Fruit fly (Drosophila melanogaster): Measurements from ENCODE around the gene Ppm1.

Gene Ppm1

dm6 chr3L:552950-553349, 28.2 kb upstream of the Ppm1 start (continued):
- TF ChIP-seq CG8119 (GFP tag; IDR thresholded peaks at IDR 0.05) (peak; percentile 78; the same call in 2 of the 3 replicates), Sox102F (GFP tag; optimal IDR thresholded peaks at IDR 0.05) (peak; percentile 90), acj6 (GFP tag; optimal IDR thresholded peaks at IDR 0.05) (peak; percentile 92), CG9139 (GFP tag; optimal IDR thresholded peaks at IDR 0.05) (peak; percentile 96), Eip93F (GFP tag; optimal IDR thresholded peaks at IDR 0.05) (peak; percentile 79), lz (GFP tag; optimal IDR thresholded peaks at IDR 0.05) (peak; percentile 91), dac (GFP tag; optimal IDR thresholded peaks at IDR 0.05) (peak; percentile 50), CG6792 (GFP tag; optimal IDR thresholded peaks at IDR 0.05) (peak; percentile 94), Met (GFP tag; optimal IDR thresholded peaks at IDR 0.05) (peak; percentile 89), fd59A (GFP tag; optimal IDR thresholded peaks at IDR 0.05) (peak; percentile 94), dsx (GFP tag; optimal IDR thresholded peaks at IDR 0.05; ENCODE audit: poor library complexity, severe bottlenecking) (peak; percentile 95)

dm6 chr3L:554577-554976, 26.6 kb upstream of the Ppm1 start:
- TF ChIP-seq salr (GFP tag; optimal IDR thresholded peaks at IDR 0.05): peak in 1 of 2 experiments; percentile 58
- no peak for TF ChIP-seq Sox15 (GFP tag; optimal IDR thresholded peaks at IDR 0.05)
- TF ChIP-seq pdm3 (GFP tag; optimal IDR thresholded peaks at IDR 0.05): peak; percentile 62
- TF ChIP-seq CG1621 (tag; optimal IDR thresholded peaks at IDR 0.05): no peak
- TF ChIP-seq dsx (GFP tag; optimal IDR thresholded peaks at IDR 0.05; ENCODE audit: poor library complexity, severe bottlenecking): no peak
- peak; percentile 79 for TF ChIP-seq CG8119 (GFP tag; IDR thresholded peaks at IDR 0.05)
- peak; percentile 37 for TF ChIP-seq spab (GFP tag; optimal IDR thresholded peaks at IDR 0.05)
- TF ChIP-seq Hr4 (GFP tag; optimal IDR thresholded peaks at IDR 0.05): peak; percentile 75
- TF ChIP-seq CG32006 (GFP tag; optimal IDR thresholded peaks at IDR 0.05): peak; percentile 82
- TF ChIP-seq Blimp-1 (GFP tag; optimal IDR thresholded peaks at IDR 0.05): no peak
- TF ChIP-seq topi (GFP tag; optimal IDR thresholded peaks at IDR 0.05): peak; percentile 24
- peak; percentile 76 for TF ChIP-seq Gug (GFP tag; IDR thresholded peaks at IDR 0.05)
- TF ChIP-seq acj6 (GFP tag; optimal IDR thresholded peaks at IDR 0.05): peak; percentile 57
- no peak for TF ChIP-seq CG8319 (GFP tag; optimal IDR thresholded peaks at IDR 0.05)
- TF ChIP-seq vri (GFP tag; optimal IDR thresholded peaks at IDR 0.05): peak; percentile 13
- peak; percentile 18 for TF ChIP-seq CG16779 (tag; optimal IDR thresholded peaks at IDR 0.05)
- TF ChIP-seq CG11294 (GFP tag; IDR thresholded peaks at IDR 0.05): peak; percentile 57; the same call in 1 of the 2 replicates
- TF ChIP-seq fd85E (GFP tag; optimal IDR thresholded peaks at IDR 0.05): no peak
- TF ChIP-seq Met (GFP tag; optimal IDR thresholded peaks at IDR 0.05): peak; percentile 49
- no peak for TF ChIP-seq CG11902 (GFP tag; optimal IDR thresholded peaks at IDR 0.05)
- no peak for TF ChIP-seq CG6854 (GFP tag; optimal IDR thresholded peaks at IDR 0.05)
- peak; percentile 71 for TF ChIP-seq CG15336 (GFP tag; IDR thresholded peaks at IDR 0.05)
- peak; percentile 32 for TF ChIP-seq CG10669 (GFP tag; optimal IDR thresholded peaks at IDR 0.05)
- peak; percentile 67 for TF ChIP-seq CG10631 (GFP tag; optimal IDR thresholded peaks at IDR 0.05)
- peak; percentile 54 for TF ChIP-seq CG11762 (GFP tag; optimal IDR thresholded peaks at IDR 0.05; ENCODE audit: insufficient read depth)
- peak; percentile 30 for TF ChIP-seq fd59A (GFP tag; optimal IDR thresholded peaks at IDR 0.05)
- peak; percentile 83 for TF ChIP-seq eg (GFP tag; IDR thresholded peaks at IDR 0.05)
- TF ChIP-seq CG3919 (GFP tag; optimal IDR thresholded peaks at IDR 0.05): peak; percentile 64
- peak; percentile 55 for TF ChIP-seq Sox14 (GFP tag; optimal IDR thresholded peaks at IDR 0.05)
- no peak for TF ChIP-seq CG6808 (GFP tag; optimal IDR thresholded peaks at IDR 0.05)
- peak; percentile 29 for TF ChIP-seq CG31627 (GFP tag; optimal IDR thresholded peaks at IDR 0.05)
- TF ChIP-seq CG4318 (GFP tag; optimal IDR thresholded peaks at IDR 0.05): peak; percentile 55
- peak; percentile 35 for TF ChIP-seq Smox (GFP tag; optimal IDR thresholded peaks at IDR 0.05)
- peak; percentile 35 for TF ChIP-seq Sox102F (GFP tag; optimal IDR thresholded peaks at IDR 0.05)
- peak; percentile 36 for TF ChIP-seq lz (GFP tag; optimal IDR thresholded peaks at IDR 0.05)
- TF ChIP-seq CG7368 (GFP tag; optimal IDR thresholded peaks at IDR 0.05): peak; percentile 2
- TF ChIP-seq Ets96B (tag; optimal IDR thresholded peaks at IDR 0.05): peak; percentile 60
- TF ChIP-seq net (GFP tag; optimal IDR thresholded peaks at IDR 0.05): peak; percentile 11
- TF ChIP-seq CG34406 (GFP tag; optimal IDR thresholded peaks at IDR 0.05): no peak
- TF ChIP-seq Eip78C (GFP tag): peak; percentile 82
- TF ChIP-seq CG6163 (GFP tag; IDR thresholded peaks at IDR 0.05): peak; percentile 79
- peak; percentile 65 for TF ChIP-seq achi (GFP tag; optimal IDR thresholded peaks at IDR 0.05)
- peak; percentile 67 for TF ChIP-seq OdsH (GFP tag; optimal IDR thresholded peaks at IDR 0.05)
- TF ChIP-seq Ets21C (GFP tag; optimal IDR thresholded peaks at IDR 0.05): no peak
- no peak for TF ChIP-seq CG9139 (GFP tag; optimal IDR thresholded peaks at IDR 0.05)
- peak; percentile 2 for TF ChIP-seq CG6792 (GFP tag; optimal IDR thresholded peaks at IDR 0.05)
